Worm (Caenorhabditis elegans) whole organism, L4 larva: ENCODE results near the gene C28D4.5.

Experiments used
- R02D3.7 ChIP-seq: fragments of 150-350 bp; sonication (generic microtip); optimal IDR thresholded peaks from 3 replicates; lab custom pipeline; 2014; ENCODE audit warnings: missing biosample characterization, missing genetic modification characterization
- aly-2 ChIP-seq: sonication (generic microtip); optimal IDR thresholded peaks from 2 replicates; lab custom pipeline; 2018; ENCODE audit warnings: missing biosample characterization, missing genetic modification characterization
- ceh-82 ChIP-seq: sonication (generic microtip); optimal IDR thresholded peaks from 2 replicates; lab custom pipeline; 2017; ENCODE audit warnings: missing biosample characterization, missing genetic modification characterization
- ces-1 ChIP-seq: fragments of 150-350 bp; sonication (generic microtip); optimal IDR thresholded peaks from 4 replicates; lab custom pipeline; 2014; ENCODE audit warnings: missing biosample characterization, missing genetic modification reagents, missing genetic modification characterization
- lin-15B ChIP-seq: fragments of 150-350 bp; sonication (generic microtip); optimal IDR thresholded peaks from 3 replicates; lab custom pipeline; 2014; ENCODE audit warnings: missing biosample characterization, missing genetic modification characterization
- lin-39 ChIP-seq: fragments of 150-350 bp; optimal IDR thresholded peaks from 2 replicates; lab custom pipeline; 2014; ENCODE audit warnings: missing biosample characterization, missing genetic modification reagents, missing genetic modification characterization
- nhr-237 ChIP-seq: sonication (generic microtip); optimal IDR thresholded peaks from 2 replicates; lab custom pipeline; 2017; ENCODE audit warnings: missing biosample characterization, missing genetic modification characterization
- pha-4 ChIP-seq, 2 experiments: fragments of 150-350 bp in 1 of 2; fragments of 200-800 bp in 1 of 2; sonication (Bioruptor generic) in 1 of 2; IDR thresholded peaks in 1 of 2; optimal IDR thresholded peaks in 1 of 2; 2 replicates each; pipeline versions ENCODE4 v1.3.6 to Lab custom; 2014 to 2022; ENCODE audit warnings: missing genetic modification characterization in 2 of 2, missing genetic modification reagents in 2 of 2, missing biosample characterization in 1 of 2, missing compliant biosample characterization in 1 of 2
- pqm-1 ChIP-seq: sonication (generic microtip); optimal IDR thresholded peaks from 2 replicates; lab custom pipeline; 2017; ENCODE audit warnings: missing biosample characterization, missing genetic modification characterization
- skn-1 ChIP-seq: fragments of 150-350 bp; optimal IDR thresholded peaks from 2 replicates; lab custom pipeline; 2014; ENCODE audit warnings: missing biosample characterization, missing genetic modification characterization
- unc-62 ChIP-seq, 3 experiments: fragments of 150-350 bp in 1 of 3; sonication (generic microtip); optimal IDR thresholded peaks in 2 of 3; peaks in 1 of 3; 1 replicate in 1 of 3; 2 replicates in 2 of 3; lab custom pipeline; 2014 to 2017; ENCODE audit warnings: missing biosample characterization in 3 of 3, missing genetic modification characterization in 3 of 3, missing genetic modification reagents in 3 of 3, missing genotype in 1 of 3
- zag-1 ChIP-seq: fragments of 150-350 bp; optimal IDR thresholded peaks from 2 replicates; lab custom pipeline; 2014; ENCODE audit warnings: missing biosample characterization, missing genetic modification characterization

- no peak for TF ChIP-seq ceh-82
- no peak for TF ChIP-seq skn-1 (tag; lab: Kevin White, UChicago)
- TF ChIP-seq lin-15B (tag; lab: Kevin White, UChicago), result no peak
- no peak for TF ChIP-seq zag-1
- TF ChIP-seq unc-62 (GFP tag; optimal IDR thresholded peaks at IDR 0.05 in 1 of 2; lab: Kevin White, UChicago), result no peak
- no peak for TF ChIP-seq unc-62 (tag; optimal IDR thresholded peaks at IDR 0.05; lab: Kevin White, UChicago)
- no peak for TF ChIP-seq ces-1 (GFP tag; lab: Kevin White, UChicago)
- no peak for TF ChIP-seq aly-2 (tag; lab: Kevin White, UChicago)
- TF ChIP-seq pqm-1 (tag; lab: Kevin White, UChicago), result no peak
- no peak for TF ChIP-seq lin-39 (tag; lab: Kevin White, UChicago)
- no peak for TF ChIP-seq nhr-237 (tag; lab: Kevin White, UChicago)
- TF ChIP-seq pha-4 (GFP tag; IDR thresholded peaks at IDR 0.05; lab: Robert Waterston, UW), result no peak
- no peak for TF ChIP-seq pha-4 (tag; optimal IDR thresholded peaks at IDR 0.05; lab: Kevin White, UChicago)
- no peak for TF ChIP-seq R02D3.7 (tag; lab: Kevin White, UChicago)
These were observed 30.9 kb upstream of the C28D4.5 start, which contains the start of gene sna-2 for ce11 chrIV:9777535-9777934.
